Fruit fly (Drosophila melanogaster) whole organism: Measurements from ENCODE around the gene Ir76b.

Source experiments
- CG8478 ChIP-seq: fragments of >200 bp; optimal IDR thresholded peaks from 2 replicates; lab custom pipeline; 2018; ENCODE audit warnings: inconsistent platforms
- Dll ChIP-seq: fragments of >200 bp; optimal IDR thresholded peaks from 2 replicates; lab custom pipeline; 2017
- EcR ChIP-seq, 2 experiments: fragments of >200 bp; optimal IDR thresholded peaks; 2 replicates each; lab custom pipeline; 2017; ENCODE audit warnings: missing biosample characterization in 2 of 2, missing genetic modification characterization in 2 of 2, missing genetic modification reagents in 2 of 2
- pan ChIP-seq: fragments of >200 bp; optimal IDR thresholded peaks from 2 replicates; lab custom pipeline; 2017
- psq ChIP-seq: fragments of >200 bp; optimal IDR thresholded peaks from 2 replicates; lab custom pipeline; 2017
- usp ChIP-seq: fragments of >200 bp; optimal IDR thresholded peaks from 2 replicates; lab custom pipeline; 2017; ENCODE audit warnings: missing biosample characterization, missing genetic modification characterization, mixed read lengths

The Ir76b gene

DNA sequence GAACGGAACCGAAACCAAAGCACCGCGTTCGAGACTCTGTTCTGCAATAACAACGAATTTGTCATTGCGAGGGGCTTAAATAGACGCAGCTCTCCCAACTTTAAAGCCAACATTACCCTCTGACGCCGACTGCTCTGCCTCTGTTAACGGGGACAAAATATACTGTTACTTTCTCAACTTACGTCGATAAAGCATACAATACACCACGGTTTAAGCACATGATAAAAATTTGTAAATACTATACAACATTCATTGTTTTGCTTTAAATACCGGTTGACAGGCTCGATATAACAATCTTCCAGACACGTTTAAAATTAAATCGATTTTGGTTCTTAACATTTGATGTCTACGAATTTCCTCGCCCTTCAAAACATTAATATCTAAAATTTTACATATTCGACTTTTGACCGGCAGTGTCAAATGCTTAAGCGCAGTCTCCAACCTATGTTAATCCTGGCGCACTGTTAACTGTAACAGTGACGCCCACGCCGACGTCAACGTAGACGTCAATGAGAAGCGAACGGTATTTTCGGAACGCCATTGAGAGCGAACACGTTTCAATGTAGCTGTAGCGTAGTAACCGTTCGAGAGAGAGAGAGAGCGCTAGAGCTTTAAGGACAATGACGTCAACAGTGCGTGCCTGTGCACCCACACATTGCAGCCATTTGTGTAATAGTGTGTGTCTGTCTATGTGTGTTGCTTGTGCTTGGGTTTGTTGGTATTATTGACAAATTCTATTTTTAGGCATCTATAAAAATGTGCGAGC is 7.4 kb downstream of the Ir76b start, which contains the start of gene CG14186:
Gene CG14186 (minus strand): TSS at position 51 of the 766 bp plus-strand sequence.
- no peak for TF ChIP-seq EcR (GFP tag; optimal IDR thresholded peaks at IDR 0.05; lab: Kevin White, UChicago)
- TF ChIP-seq pan (lab: Kevin White, UChicago), result no peak
- no peak for TF ChIP-seq psq (lab: Kevin White, UChicago)
- no peak for TF ChIP-seq Dll (lab: Kevin White, UChicago)
- no peak for TF ChIP-seq usp (GFP tag; lab: Kevin White, UChicago)
- TF ChIP-seq CG8478 (lab: Kevin White, UChicago), result no peak

dm6 chr3L:20097312-20097711 is 14.0 kb downstream of the Ir76b start:
- TF ChIP-seq EcR (GFP tag; optimal IDR thresholded peaks at IDR 0.05; lab: Kevin White, UChicago), result no peak
- no peak for TF ChIP-seq psq (lab: Kevin White, UChicago)
- no peak for TF ChIP-seq pan (lab: Kevin White, UChicago)
- no peak for TF ChIP-seq usp (GFP tag; lab: Kevin White, UChicago)
- TF ChIP-seq CG8478 (lab: Kevin White, UChicago), result no peak
- no peak for TF ChIP-seq Dll (lab: Kevin White, UChicago)

dm6 chr3L:20088755-20089334 is 22.5 kb downstream of the Ir76b start, which contains the start of gene sNPF-R:
sNPF-R (minus strand) TSS chr3L:20089007.
- no peak for TF ChIP-seq Dll (lab: Kevin White, UChicago)
- TF ChIP-seq EcR (GFP tag; optimal IDR thresholded peaks at IDR 0.05; lab: Kevin White, UChicago), result no peak
- no peak for TF ChIP-seq usp (GFP tag; lab: Kevin White, UChicago)
- TF ChIP-seq psq (lab: Kevin White, UChicago), result no peak
- TF ChIP-seq CG8478 (lab: Kevin White, UChicago), result no peak
- TF ChIP-seq pan (lab: Kevin White, UChicago), result no peak

DNA sequence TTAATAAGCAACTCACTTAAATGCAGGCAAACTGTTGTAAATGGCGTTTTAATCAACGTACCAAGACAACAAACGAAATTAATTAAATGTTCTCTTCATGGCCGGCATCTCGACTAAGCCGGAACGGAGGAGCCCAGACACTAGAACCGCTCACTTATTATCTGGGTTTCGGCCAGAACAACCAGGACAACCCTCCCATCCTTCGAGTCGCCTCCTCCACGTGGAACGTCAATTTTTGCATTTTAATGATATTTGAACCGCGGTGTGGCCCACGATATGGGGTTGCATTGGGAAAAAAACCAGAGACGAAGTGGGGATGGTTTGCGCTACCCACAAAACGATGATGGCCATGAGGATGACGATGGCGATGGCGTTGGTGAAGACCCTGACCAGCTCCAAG is 26.3 kb downstream of the Ir76b start:
- TF ChIP-seq Dll (lab: Kevin White, UChicago), result no peak
- TF ChIP-seq psq (lab: Kevin White, UChicago), result no peak
- TF ChIP-seq usp (GFP tag; lab: Kevin White, UChicago), result no peak
- no peak for TF ChIP-seq CG8478 (lab: Kevin White, UChicago)
- no peak for TF ChIP-seq pan (lab: Kevin White, UChicago)
- TF ChIP-seq EcR (GFP tag; optimal IDR thresholded peaks at IDR 0.05; lab: Kevin White, UChicago), result no peak

DNA sequence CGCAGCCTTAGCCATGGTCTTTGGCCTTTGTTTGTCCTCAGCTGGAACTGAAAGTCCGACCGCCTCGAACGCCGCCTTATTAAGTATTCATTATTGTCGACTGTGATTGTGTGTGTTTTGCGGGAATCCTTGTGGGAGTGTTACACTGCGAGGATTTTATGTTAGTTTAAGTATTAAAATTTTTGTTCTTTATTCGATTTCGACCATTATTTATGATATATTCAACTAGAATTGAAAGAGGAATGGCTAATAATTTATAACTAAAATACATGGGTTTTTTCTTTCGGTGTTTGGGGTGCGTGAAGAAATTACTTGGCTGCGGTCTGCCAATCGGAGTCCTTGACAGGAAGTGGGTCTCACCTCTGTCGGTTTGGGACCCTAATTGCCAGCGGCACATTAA is 48.8 kb downstream of the Ir76b start:
- TF ChIP-seq CG8478 (lab: Kevin White, UChicago) (no peak), usp (GFP tag; lab: Kevin White, UChicago) (no peak), pan (lab: Kevin White, UChicago) (no peak), psq (lab: Kevin White, UChicago) (no peak), Dll (lab: Kevin White, UChicago) (no peak), EcR (GFP tag; optimal IDR thresholded peaks at IDR 0.05; lab: Kevin White, UChicago) (no peak)
